Worm (Caenorhabditis elegans) whole organism, midembryonic: ENCODE measurements around the gene dhs-12.

Source experiments
- T22C8.4 ChIP-seq: fragments of 200-800 bp; sonication (Bioruptor generic); IDR thresholded peaks from 2 replicates; pipeline ENCODE4 v1.3.6; 2022; ENCODE audit warnings: missing genetic modification characterization, missing compliant biosample characterization
- flt-1 ChIP-seq: fragments of 200-800 bp; sonication (Bioruptor generic); IDR thresholded peaks from 2 replicates; pipeline ENCODE4 v1.3.6; 2022; ENCODE audit warnings: missing genetic modification characterization, missing compliant biosample characterization
- klf-2 ChIP-seq: fragments of 200-800 bp; sonication (Bioruptor generic); conservative IDR thresholded peaks from 2 replicates; pipeline ENCODE4 v1.3.6; 2022; ENCODE audit warnings: missing genetic modification reagents, missing genetic modification characterization, missing compliant biosample characterization
- ref-1 ChIP-seq: fragments of 200-800 bp; sonication (Bioruptor generic); conservative IDR thresholded peaks from 2 replicates; pipeline ENCODE4 v1.3.6; 2022; ENCODE audit warnings: missing genetic modification reagents, missing genetic modification characterization, missing compliant biosample characterization
- tab-1 ChIP-seq: fragments of 200-800 bp; sonication (Bioruptor generic); IDR thresholded peaks from 2 replicates; pipeline ENCODE4 v1.3.6; 2022; ENCODE audit warnings: missing genetic modification characterization, missing compliant biosample characterization
- ztf-23 ChIP-seq: fragments of 200-800 bp; sonication (Bioruptor generic); IDR thresholded peaks from 2 replicates; pipeline ENCODE4 v1.3.6; 2022; ENCODE audit warnings: missing genetic modification reagents, missing genetic modification characterization, missing compliant biosample characterization
- ztf-29 ChIP-seq: fragments of 200-800 bp; sonication (Bioruptor generic); IDR thresholded peaks from 2 replicates; pipeline ENCODE4 v1.3.6; 2022; ENCODE audit warnings: missing genetic modification reagents, missing genetic modification characterization, missing compliant biosample characterization

ce11 chrIV:10170808-10171207 is 28.6 kb downstream of the dhs-12 start:
- TF ChIP-seq klf-2 (GFP tag; lab: Robert Waterston, UW), result no peak
- TF ChIP-seq ztf-29 (GFP tag; lab: Robert Waterston, UW), result no peak
- TF ChIP-seq tab-1 (GFP tag; lab: Robert Waterston, UW), result no peak
- no peak for TF ChIP-seq ref-1
- no peak for TF ChIP-seq ztf-23 (GFP tag; lab: Robert Waterston, UW)
- TF ChIP-seq T22C8.4 (GFP tag; lab: Robert Waterston, UW), result no peak
- TF ChIP-seq flt-1 (GFP tag; lab: Robert Waterston, UW), result no peak
